Worm (Caenorhabditis elegans) whole organism, young adult: Measurements from ENCODE around the gene M04C3.1.

ENCODE experiments used
- K11D2.4 ChIP-seq: fragments of 200-800 bp; sonication (Bioruptor generic); IDR thresholded peaks from 2 replicates; pipeline ENCODE4 v1.3.6; 2022; ENCODE audit warnings: missing genetic modification reagents, missing genetic modification characterization, missing compliant biosample characterization
- die-1 ChIP-seq: sonication (generic microtip); optimal IDR thresholded peaks from 2 replicates; lab custom pipeline; 2016; ENCODE audit warnings: missing genotype, mild to moderate bottlenecking, missing genetic modification characterization, missing compliant biosample characterization
- efl-1 ChIP-seq: fragments of 150-350 bp; optimal IDR thresholded peaks from 2 replicates; lab custom pipeline; 2014; ENCODE audit warnings: missing biosample characterization, missing genetic modification reagents, missing genetic modification characterization
- ekl-4 ChIP-seq: fragments of 200-800 bp; sonication (Bioruptor generic); IDR thresholded peaks from 2 replicates; pipeline ENCODE4 v1.3.6; 2022; ENCODE audit warnings: missing genetic modification reagents, missing genetic modification characterization, missing compliant biosample characterization
- mel-28 ChIP-seq: sonication (generic microtip); optimal IDR thresholded peaks from 2 replicates; lab custom pipeline; 2016; ENCODE audit warnings: borderline replicate concordance, mild to moderate bottlenecking, missing genetic modification characterization, missing compliant biosample characterization

DNA sequence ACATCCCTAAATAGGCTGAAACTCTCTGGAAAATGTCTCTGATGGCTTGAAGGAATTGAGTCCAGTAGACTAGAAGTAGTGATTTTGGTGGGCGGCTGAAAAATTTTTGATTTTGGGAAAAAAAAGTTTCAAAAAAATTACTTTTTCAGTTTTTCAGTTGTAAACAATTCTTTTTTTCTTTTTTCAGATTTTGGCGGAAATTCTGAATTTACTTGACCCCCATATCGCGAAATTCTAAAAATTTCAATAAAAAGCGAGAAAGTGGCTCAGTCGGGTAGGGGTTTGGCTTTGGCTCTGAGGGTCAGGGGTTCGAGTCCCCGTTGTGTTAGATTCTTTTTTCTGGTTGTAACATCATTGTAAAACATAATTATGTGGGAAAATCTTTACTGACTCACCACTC lies 14.4 kb downstream of the M04C3.1 start, which contains the start of gene srw-85:
- TF ChIP-seq mel-28 (tag; lab: Kevin White, UChicago) (no peak), die-1 (tag; lab: Kevin White, UChicago) (no peak), efl-1 (no peak), K11D2.4 (GFP tag; lab: Robert Waterston, UW) (no peak), ekl-4 (GFP tag; lab: Robert Waterston, UW) (no peak)
